Worm (Caenorhabditis elegans): Measurements from ENCODE around the gene clec-19.
A peak's percentile ranks its signal among the peaks of the same experiment; 100 is the strongest.

The clec-19 gene

DNA sequence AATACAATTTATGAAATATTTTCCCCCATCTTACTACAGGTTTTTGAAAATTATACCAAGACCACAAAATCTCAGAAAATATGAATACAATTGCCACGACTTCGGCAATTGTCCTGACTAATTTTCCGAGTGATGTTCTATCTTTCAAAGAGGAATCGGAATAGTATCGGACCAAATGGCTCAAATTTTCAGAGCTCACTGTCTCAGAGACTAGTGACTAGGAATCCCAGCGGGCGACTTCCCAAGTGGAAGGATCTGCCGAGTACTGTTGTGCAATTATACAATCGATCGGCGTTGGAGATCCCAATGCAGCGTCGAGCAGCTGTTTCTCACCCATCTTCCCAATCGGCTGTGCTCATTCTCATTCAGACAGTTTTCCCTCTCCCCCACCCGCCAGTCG is 18.5 kb upstream of the clec-19 start, which contains the start of gene F45C12.17:
Gene F45C12.17 (plus strand): TSS at position 377 of the 400 bp plus-strand sequence.
- TF ChIP-seq flh-1 (GFP tag; optimal IDR thresholded peaks at IDR 0.05) (no peak), ceh-39 (tag; optimal IDR thresholded peaks at IDR 0.05) (peak; percentile 12)

DNA sequence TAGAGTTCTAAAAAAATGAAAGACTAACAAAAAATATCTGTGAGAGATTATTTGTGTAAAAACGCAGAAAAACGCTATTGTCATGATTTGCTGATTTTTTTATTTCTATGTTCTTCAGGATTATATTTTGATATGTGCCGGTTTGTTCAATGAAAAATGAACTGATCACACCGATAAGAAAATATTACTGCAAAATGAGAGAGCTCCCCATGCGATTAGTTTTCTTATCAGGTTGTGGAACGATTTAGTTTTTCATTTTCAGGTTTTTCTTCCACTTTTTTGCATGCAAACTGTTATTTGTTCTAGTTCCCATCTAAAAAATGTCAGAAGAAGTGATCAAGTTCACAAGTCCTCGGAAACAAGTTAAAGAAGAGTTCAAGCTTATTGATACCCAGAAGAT is 16.0 kb upstream of the clec-19 start, which contains the start of gene btb-9:
Gene btb-9 (plus strand): TSS at position 254 of the 400 bp plus-strand sequence.
- TF ChIP-seq unc-120 (tag; optimal IDR thresholded peaks at IDR 0.05; ENCODE audit: poor library complexity, severe bottlenecking), result no peak
- TF ChIP-seq nhr-237 (tag; optimal IDR thresholded peaks at IDR 0.05), result no peak
- no peak for TF ChIP-seq flh-1 (GFP tag; optimal IDR thresholded peaks at IDR 0.05)
- no peak for TF ChIP-seq lsy-2 (tag; optimal IDR thresholded peaks at IDR 0.05)
- TF ChIP-seq unc-39 (tag; optimal IDR thresholded peaks at IDR 0.05), result no peak
- no peak for TF ChIP-seq sem-2 (GFP tag; optimal IDR thresholded peaks at IDR 0.05)
- no peak for TF ChIP-seq ham-2 (GFP tag; optimal IDR thresholded peaks at IDR 0.05)
- TF ChIP-seq nhr-76 (tag; optimal IDR thresholded peaks at IDR 0.05), result no peak
- TF ChIP-seq sptf-1 (tag; optimal IDR thresholded peaks at IDR 0.05), result no peak
- TF ChIP-seq nhr-12 (tag; optimal IDR thresholded peaks at IDR 0.05), result no peak
- TF ChIP-seq lin-13 (tag; optimal IDR thresholded peaks at IDR 0.05), result no peak
- no peak for TF ChIP-seq snpc-4 (tag; optimal IDR thresholded peaks at IDR 0.05)
- TF ChIP-seq bed-3 (GFP tag; optimal IDR thresholded peaks at IDR 0.05), result no peak
- no peak for TF ChIP-seq tbx-8 (GFP tag; optimal IDR thresholded peaks at IDR 0.05)
- no peak for TF ChIP-seq M03D4.4 (tag; optimal IDR thresholded peaks at IDR 0.05)
- TF ChIP-seq mab-5 (tag; optimal IDR thresholded peaks at IDR 0.05), result no peak

DNA sequence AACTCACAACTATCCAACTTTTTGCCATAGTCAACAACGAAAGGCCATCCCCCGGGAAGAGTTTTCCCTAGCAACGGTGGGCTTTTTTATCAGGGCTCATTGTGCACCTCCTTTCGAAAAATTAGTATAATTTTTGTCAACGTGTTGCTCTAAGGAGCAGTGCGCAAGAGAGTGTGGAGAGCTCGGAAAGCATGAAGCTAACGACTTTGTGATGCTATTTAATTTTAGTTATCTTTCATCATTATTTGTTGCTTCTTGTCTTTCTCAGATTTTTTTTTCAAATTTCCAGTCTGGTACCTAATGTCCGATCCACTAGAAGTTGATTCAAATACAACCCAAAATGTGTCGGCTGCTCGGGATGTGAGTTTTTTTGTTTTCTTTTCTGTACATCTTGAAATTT is 14.2 kb upstream of the clec-19 start, which contains the start of gene ceh-81:
Gene ceh-81 (plus strand): TSS at position 301 of the 400 bp plus-strand sequence.
- no peak for TF ChIP-seq mab-5 (tag; optimal IDR thresholded peaks at IDR 0.05)

DNA sequence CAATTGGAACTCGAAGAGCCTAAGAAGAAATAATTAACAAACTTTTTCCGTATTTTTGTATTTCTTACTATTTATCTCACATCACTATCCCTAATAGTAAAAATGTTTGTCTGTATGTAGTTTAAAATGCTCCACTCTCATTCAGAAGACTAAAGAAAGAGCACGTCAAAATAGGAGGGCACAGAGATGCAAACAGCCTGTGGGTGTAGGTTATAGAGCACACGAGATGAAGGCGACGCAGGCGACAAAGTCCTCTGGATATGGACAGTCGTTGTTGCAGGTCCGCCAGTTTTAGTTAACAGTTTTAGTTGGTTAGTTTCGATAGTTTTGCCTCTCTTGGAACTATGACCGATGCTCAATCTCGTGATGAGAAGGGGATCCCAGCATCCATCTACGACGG is 12.4 kb upstream of the clec-19 start, which contains the start of gene ceh-82:
Gene ceh-82 (plus strand): TSS at position 301 of the 400 bp plus-strand sequence.
- TF ChIP-seq zip-8 (tag; optimal IDR thresholded peaks at IDR 0.05), result no peak
- TF ChIP-seq elt-3 (tag; optimal IDR thresholded peaks at IDR 0.05), result no peak
- TF ChIP-seq nhr-76 (tag; optimal IDR thresholded peaks at IDR 0.05), result no peak
- TF ChIP-seq flh-1 (GFP tag; optimal IDR thresholded peaks at IDR 0.05), result no peak
- no peak for TF ChIP-seq ces-1 (GFP tag; optimal IDR thresholded peaks at IDR 0.05)
- TF ChIP-seq cnd-1 (tag; optimal IDR thresholded peaks at IDR 0.05), result no peak
- no peak for TF ChIP-seq lin-13 (tag; optimal IDR thresholded peaks at IDR 0.05)
- TF ChIP-seq ceh-39 (tag; optimal IDR thresholded peaks at IDR 0.05), result no peak
- no peak for TF ChIP-seq nhr-28 (tag; optimal IDR thresholded peaks at IDR 0.05)
- no peak for TF ChIP-seq nhr-2 (tag; optimal IDR thresholded peaks at IDR 0.05)
- TF ChIP-seq M03D4.4 (tag; optimal IDR thresholded peaks at IDR 0.05), result no peak
- TF ChIP-seq ceh-83 (GFP tag; optimal IDR thresholded peaks at IDR 0.05), result no peak
- TF ChIP-seq tbx-8 (GFP tag; optimal IDR thresholded peaks at IDR 0.05), result no peak
- no peak for TF ChIP-seq drap-1 (GFP tag; optimal IDR thresholded peaks at IDR 0.05)
- TF ChIP-seq lin-32 (GFP tag; optimal IDR thresholded peaks at IDR 0.05), result no peak
- TF ChIP-seq mls-2 (tag; optimal IDR thresholded peaks at IDR 0.05), result no peak
- no peak for TF ChIP-seq nhr-12 (tag; optimal IDR thresholded peaks at IDR 0.05)
- TF ChIP-seq ztf-11 (tag; optimal IDR thresholded peaks at IDR 0.05), result no peak
- TF ChIP-seq nhr-237 (tag; optimal IDR thresholded peaks at IDR 0.05), result no peak
- TF ChIP-seq blmp-1 (tag; optimal IDR thresholded peaks at IDR 0.05), result no peak

DNA sequence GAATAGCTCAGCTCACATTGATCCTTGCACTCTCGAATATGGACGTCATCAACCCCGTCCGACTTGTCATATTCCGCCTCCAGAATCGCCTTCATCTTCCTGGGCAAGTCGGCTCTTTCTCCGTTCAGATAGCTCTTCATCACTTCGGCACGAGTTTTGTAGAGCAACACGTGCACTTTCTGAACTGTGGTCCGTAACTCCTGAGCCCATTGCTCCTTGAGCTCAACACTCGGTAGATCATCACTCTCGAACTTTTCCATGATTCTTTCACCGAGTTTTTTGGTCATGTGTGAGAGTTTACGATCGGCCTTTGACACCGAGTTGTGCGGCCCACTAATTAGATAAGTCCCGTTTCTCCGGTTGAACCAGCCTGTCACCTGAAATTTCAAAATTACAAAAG is 9.1 kb upstream of the clec-19 start:
- TF ChIP-seq unc-62 (GFP tag; optimal IDR thresholded peaks at IDR 0.05) (no peak), lin-32 (GFP tag; optimal IDR thresholded peaks at IDR 0.05) (no peak), sem-2 (GFP tag; optimal IDR thresholded peaks at IDR 0.05) (no peak), lin-13 (tag; optimal IDR thresholded peaks at IDR 0.05) (no peak), flh-1 (GFP tag; optimal IDR thresholded peaks at IDR 0.05) (no peak), unc-39 (tag; optimal IDR thresholded peaks at IDR 0.05) (no peak), ztf-11 (tag; optimal IDR thresholded peaks at IDR 0.05) (no peak), elt-3 (tag; optimal IDR thresholded peaks at IDR 0.05) (no peak), mls-2 (tag; optimal IDR thresholded peaks at IDR 0.05) (no peak), nhr-2 (tag; optimal IDR thresholded peaks at IDR 0.05) (no peak), hlh-1 (tag; optimal IDR thresholded peaks at IDR 0.05) (no peak), blmp-1 (tag; optimal IDR thresholded peaks at IDR 0.05) (no peak)

DNA sequence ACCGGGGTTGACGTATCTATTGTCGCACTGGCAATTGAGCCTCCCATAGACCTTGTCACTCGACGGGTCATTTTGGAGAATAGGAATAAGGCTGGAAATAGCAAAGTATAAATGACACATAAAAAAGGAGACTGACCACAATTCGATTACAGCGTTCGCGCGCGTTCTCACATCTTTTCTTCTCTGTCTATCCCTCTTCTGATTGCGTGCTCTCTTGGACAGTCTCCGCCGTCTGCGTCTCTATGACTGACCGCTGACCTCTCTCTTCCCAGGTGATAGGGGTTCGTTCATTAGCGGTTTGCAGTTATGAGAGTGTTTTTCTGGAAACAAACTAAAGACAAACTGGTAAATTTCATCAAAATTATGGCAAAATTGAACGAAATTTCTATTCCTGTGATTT is 7.9 kb upstream of the clec-19 start, which contains the start of gene ceh-83:
Gene ceh-83 (minus strand): TSS at position 181 of the 400 bp plus-strand sequence.
- no peak for TF ChIP-seq nhr-237 (tag; optimal IDR thresholded peaks at IDR 0.05)

All from whole organism, mixed stage, embryonic.